Worm (Caenorhabditis elegans) whole organism, young adult: ENCODE data around the gene twk-12.

ENCODE experiments used
- F49E8.2 ChIP-seq: sonication (generic microtip); optimal IDR thresholded peaks from 3 replicates; lab custom pipeline; 2017; ENCODE audit warnings: missing genetic modification characterization, mild to moderate bottlenecking, missing compliant biosample characterization, antibody characterized with exemption, moderate library complexity; ENCODE audit not compliant: insufficient read depth
- T07F8.4 ChIP-seq: sonication (generic microtip); optimal IDR thresholded peaks from 2 replicates; lab custom pipeline; 2016; ENCODE audit warnings: mild to moderate bottlenecking, missing genetic modification characterization, moderate library complexity, missing compliant biosample characterization
- Y79H2A.3 ChIP-seq: fragments of 200-800 bp; sonication (Bioruptor generic); conservative IDR thresholded peaks from 2 replicates; pipeline ENCODE4 v1.3.6; 2022; ENCODE audit warnings: missing genetic modification reagents, missing genetic modification characterization, missing compliant biosample characterization
- mxl-1 ChIP-seq: sonication (generic microtip); optimal IDR thresholded peaks from 2 replicates; lab custom pipeline; 2016; ENCODE audit warnings: missing genetic modification characterization, missing compliant biosample characterization
- sdz-38 ChIP-seq: sonication (generic microtip); optimal IDR thresholded peaks from 2 replicates; lab custom pipeline; 2016; ENCODE audit warnings: missing genotype, missing genetic modification characterization, missing compliant biosample characterization

DNA sequence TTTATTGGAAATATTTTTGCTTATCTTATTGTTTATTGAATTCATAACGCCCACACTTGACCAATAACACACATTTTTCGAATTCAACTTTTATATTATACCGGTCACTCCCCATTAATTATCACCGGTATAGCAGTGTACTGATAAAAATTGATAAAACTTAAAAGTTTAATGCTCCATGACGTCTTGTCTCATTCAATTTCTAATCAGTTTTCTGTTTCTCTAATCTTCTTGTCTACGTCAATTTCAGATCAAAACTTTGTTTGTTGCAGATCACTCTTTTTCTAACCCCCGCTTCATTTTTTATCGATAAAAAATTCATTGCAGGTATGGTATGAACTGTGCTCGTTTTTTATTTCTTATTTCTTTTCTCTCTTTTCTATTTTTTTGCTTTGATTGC lies 26.4 kb downstream of the twk-12 start:
- TF ChIP-seq mxl-1: no peak
- TF ChIP-seq T07F8.4 (tag; lab: Kevin White, UChicago): no peak
- no peak for TF ChIP-seq F49E8.2 (tag; lab: Kevin White, UChicago)
- TF ChIP-seq sdz-38 (tag; lab: Kevin White, UChicago): no peak
- TF ChIP-seq Y79H2A.3 (GFP tag; lab: Robert Waterston, UW): no peak
